Worm (Caenorhabditis elegans) whole organism, L4 larva: ENCODE measurements around the gene C09G9.5.

ENCODE experiments used
- F26F4.8 ChIP-seq: fragments of 200-800 bp; sonication (Bioruptor generic); conservative IDR thresholded peaks from 2 replicates; pipeline ENCODE4 v1.3.6; 2022; ENCODE audit warnings: missing genetic modification characterization, missing compliant biosample characterization
- F37D6.2 ChIP-seq: sonication (generic microtip); optimal IDR thresholded peaks from 2 replicates; lab custom pipeline; 2016; ENCODE audit warnings: mild to moderate bottlenecking, missing genetic modification characterization, missing compliant biosample characterization
- F44E2.7 ChIP-seq: fragments of 200-800 bp; sonication (Bioruptor generic); IDR thresholded peaks from 2 replicates; pipeline ENCODE4 v2.1.2; 2022; ENCODE audit warnings: missing genetic modification characterization, missing compliant biosample characterization
- T20F7.1 ChIP-seq: fragments of 200-800 bp; sonication (Bioruptor generic); optimal IDR thresholded peaks from 2 replicates; lab custom pipeline; 2018; ENCODE audit warnings: mild to moderate bottlenecking, missing genetic modification characterization, missing compliant biosample characterization
- T26A8.4 ChIP-seq: fragments of 200-800 bp; sonication (Bioruptor generic); IDR thresholded peaks from 2 replicates; pipeline ENCODE4 v1.3.6; 2022; ENCODE audit warnings: missing genetic modification characterization, missing compliant biosample characterization
- Y48G9A.11 ChIP-seq: fragments of 200-800 bp; sonication (Bioruptor generic); IDR thresholded peaks from 2 replicates; pipeline ENCODE4 v1.3.6; 2022; ENCODE audit warnings: missing genetic modification reagents, missing genetic modification characterization, missing compliant biosample characterization
- ZK546.5 ChIP-seq, 2 experiments: sonication (generic microtip); optimal IDR thresholded peaks; 2 replicates each; lab custom pipeline; 2017; ENCODE audit warnings: missing biosample characterization in 2 of 2, missing genetic modification characterization in 2 of 2
- aha-1 ChIP-seq: fragments of 150-350 bp; peaks from one replicate; lab custom pipeline; 2014; ENCODE audit warnings: missing biosample characterization, missing genetic modification characterization
- ama-1 ChIP-seq: fragments of 150-350 bp; optimal IDR thresholded peaks from 2 replicates; lab custom pipeline; 2014; ENCODE audit warnings: inconsistent platforms, mixed read lengths
- arid-1 ChIP-seq: fragments of 200-800 bp; sonication (Bioruptor generic); conservative IDR thresholded peaks from 2 replicates; pipeline ENCODE4 v1.3.6; 2022; ENCODE audit warnings: missing genetic modification reagents, missing genetic modification characterization, missing compliant biosample characterization
- ceh-32 ChIP-seq: sonication (generic microtip); optimal IDR thresholded peaks from 2 replicates; lab custom pipeline; 2016; ENCODE audit warnings: mild to moderate bottlenecking, missing genetic modification characterization, missing compliant biosample characterization; ENCODE audit not compliant: poor library complexity
- ceh-62 ChIP-seq: sonication (generic microtip); optimal IDR thresholded peaks from 2 replicates; lab custom pipeline; 2017; ENCODE audit warnings: missing biosample characterization, missing genetic modification characterization
- cey-2 ChIP-seq: sonication (generic microtip); optimal IDR thresholded peaks from 3 replicates; lab custom pipeline; 2017; ENCODE audit warnings: missing genetic modification characterization, mild to moderate bottlenecking, missing compliant biosample characterization, antibody characterized with exemption, borderline replicate concordance; ENCODE audit not compliant: insufficient read depth
- daf-12 ChIP-seq: fragments of 150-350 bp; optimal IDR thresholded peaks from 2 replicates; lab custom pipeline; 2014; ENCODE audit warnings: missing biosample characterization, missing genetic modification reagents, missing genetic modification characterization
- daf-16 ChIP-seq, 3 experiments: sonication (generic microtip); optimal IDR thresholded peaks; 2 replicates each; lab custom pipeline; 2016 to 2017; ENCODE audit warnings: missing genetic modification characterization in 3 of 3, missing genetic modification reagents in 3 of 3, mild to moderate bottlenecking in 2 of 3, missing compliant biosample characterization in 2 of 3, missing biosample characterization in 1 of 3, moderate library complexity in 1 of 3
- dmd-6 ChIP-seq: fragments of 200-800 bp; sonication (Bioruptor generic); IDR thresholded peaks from 2 replicates; pipeline ENCODE4 v1.3.6; 2022; ENCODE audit warnings: missing genetic modification reagents, missing genetic modification characterization, missing compliant biosample characterization
- dpl-1 ChIP-seq: fragments of 150-350 bp; optimal IDR thresholded peaks from 2 replicates; lab custom pipeline; 2014; ENCODE audit warnings: missing biosample characterization, missing genetic modification reagents, missing genetic modification characterization
- duxl-1 ChIP-seq: sonication (generic microtip); optimal IDR thresholded peaks from 2 replicates; lab custom pipeline; 2016; ENCODE audit warnings: mild to moderate bottlenecking, missing genetic modification characterization, moderate library complexity, missing compliant biosample characterization; ENCODE audit not compliant: poor library complexity
- dve-1 ChIP-seq: sonication (generic microtip); optimal IDR thresholded peaks from 2 replicates; lab custom pipeline; 2017; ENCODE audit warnings: antibody characterized with exemption, mild to moderate bottlenecking, missing genetic modification characterization, missing compliant biosample characterization; ENCODE audit not compliant: insufficient read depth
- egl-43 ChIP-seq: fragments of 200-800 bp; sonication (Bioruptor generic); IDR thresholded peaks from 2 replicates; pipeline ENCODE4 v1.3.6; 2022; ENCODE audit warnings: missing genetic modification reagents, missing genetic modification characterization, missing compliant biosample characterization
- fkh-10 ChIP-seq: fragments of 150-350 bp; optimal IDR thresholded peaks from 2 replicates; lab custom pipeline; 2014; ENCODE audit warnings: missing biosample characterization, missing genetic modification reagents, missing genetic modification characterization
- fos-1 ChIP-seq: fragments of 150-350 bp; optimal IDR thresholded peaks from 2 replicates; lab custom pipeline; 2014; ENCODE audit warnings: missing biosample characterization, missing genetic modification characterization
- hif-1 ChIP-seq, 2 experiments: sonication (generic microtip); optimal IDR thresholded peaks; 2 replicates each; lab custom pipeline; 2016 to 2017; ENCODE audit warnings: missing compliant biosample characterization in 2 of 2, missing genetic modification characterization in 2 of 2, missing genetic modification reagents in 2 of 2, missing genotype in 2 of 2, mild to moderate bottlenecking in 1 of 2
- hlh-11 ChIP-seq: fragments of 200-800 bp; sonication (Bioruptor generic); optimal IDR thresholded peaks from 2 replicates; lab custom pipeline; 2018; ENCODE audit warnings: mild to moderate bottlenecking, missing genetic modification characterization, missing compliant biosample characterization
- hmg-1.1 ChIP-seq: fragments of 200-800 bp; sonication (Bioruptor generic); IDR thresholded peaks from 2 replicates; pipeline ENCODE4 v1.3.6; 2022; ENCODE audit warnings: missing genetic modification reagents, missing genetic modification characterization, missing compliant biosample characterization
- jun-1 ChIP-seq: fragments of 150-350 bp; optimal IDR thresholded peaks from 2 replicates; lab custom pipeline; 2014; ENCODE audit warnings: missing biosample characterization, missing genetic modification reagents, missing genetic modification characterization
- lin-15B ChIP-seq: fragments of 150-350 bp; sonication (generic microtip); optimal IDR thresholded peaks from 3 replicates; lab custom pipeline; 2014; ENCODE audit warnings: missing biosample characterization, missing genetic modification characterization
- lin-38 ChIP-seq: fragments of 200-800 bp; sonication (Bioruptor generic); IDR thresholded peaks from 2 replicates; pipeline ENCODE4 v1.3.6; 2022; ENCODE audit warnings: missing genetic modification reagents, missing genetic modification characterization, missing compliant biosample characterization
- lin-39 ChIP-seq: fragments of 150-350 bp; optimal IDR thresholded peaks from 2 replicates; lab custom pipeline; 2014; ENCODE audit warnings: missing biosample characterization, missing genetic modification reagents, missing genetic modification characterization
- madf-9 ChIP-seq: fragments of 200-800 bp; sonication (Bioruptor generic); conservative IDR thresholded peaks from 2 replicates; pipeline ENCODE4 v1.3.6; 2022; ENCODE audit warnings: missing genetic modification reagents, missing genetic modification characterization, missing compliant biosample characterization
- mes-2 ChIP-seq: sonication (generic microtip); optimal IDR thresholded peaks from 2 replicates; lab custom pipeline; 2016; ENCODE audit warnings: missing genotype, mild to moderate bottlenecking, missing genetic modification characterization, missing compliant biosample characterization; ENCODE audit not compliant: poor library complexity, severe bottlenecking
- mxl-3 ChIP-seq: fragments of 200-800 bp; sonication (Bioruptor generic); optimal IDR thresholded peaks from 2 replicates; lab custom pipeline; 2018; ENCODE audit warnings: mild to moderate bottlenecking, missing genetic modification characterization, missing compliant biosample characterization
- nhr-237 ChIP-seq: sonication (generic microtip); optimal IDR thresholded peaks from 2 replicates; lab custom pipeline; 2017; ENCODE audit warnings: missing biosample characterization, missing genetic modification characterization
- nhr-28 ChIP-seq: fragments of 150-350 bp; optimal IDR thresholded peaks from 2 replicates; lab custom pipeline; 2014; ENCODE audit warnings: missing biosample characterization, missing genetic modification characterization
- nhr-41 ChIP-seq: fragments of 200-800 bp; sonication (Bioruptor generic); IDR thresholded peaks from 2 replicates; pipeline ENCODE4 v1.3.6; 2022; ENCODE audit warnings: missing genetic modification reagents, missing genetic modification characterization, missing compliant biosample characterization
- nhr-76 ChIP-seq: fragments of 150-350 bp; optimal IDR thresholded peaks from 2 replicates; lab custom pipeline; 2014; ENCODE audit warnings: missing biosample characterization, missing genetic modification characterization
- pha-4 ChIP-seq, 2 experiments: fragments of 150-350 bp in 1 of 2; fragments of 200-800 bp in 1 of 2; sonication (Bioruptor generic) in 1 of 2; IDR thresholded peaks in 1 of 2; optimal IDR thresholded peaks in 1 of 2; 2 replicates each; pipeline versions ENCODE4 v1.3.6 to Lab custom; 2014 to 2022; ENCODE audit warnings: missing genetic modification characterization in 2 of 2, missing genetic modification reagents in 2 of 2, missing biosample characterization in 1 of 2, missing compliant biosample characterization in 1 of 2
- rbr-2 ChIP-seq: sonication (generic microtip); optimal IDR thresholded peaks from 2 replicates; lab custom pipeline; 2016; ENCODE audit warnings: missing genotype, missing genetic modification characterization, missing compliant biosample characterization
- sdz-12 ChIP-seq: fragments of 200-800 bp; sonication (Bioruptor generic); optimal IDR thresholded peaks from 2 replicates; lab custom pipeline; 2018; ENCODE audit warnings: mild to moderate bottlenecking, missing genetic modification characterization, missing compliant biosample characterization
- set-16 ChIP-seq: fragments of 200-800 bp; sonication (Bioruptor generic); IDR thresholded peaks from 2 replicates; pipeline ENCODE4 v1.3.6; 2022; ENCODE audit warnings: missing genetic modification reagents, missing genetic modification characterization, missing compliant biosample characterization
- skn-1 ChIP-seq: fragments of 150-350 bp; optimal IDR thresholded peaks from 2 replicates; lab custom pipeline; 2014; ENCODE audit warnings: missing biosample characterization, missing genetic modification characterization
- snpc-1.2 ChIP-seq: fragments of 200-800 bp; sonication (Bioruptor generic); IDR thresholded peaks from 2 replicates; pipeline ENCODE4 v1.3.6; 2022; ENCODE audit warnings: missing genetic modification reagents, missing genetic modification characterization, missing compliant biosample characterization
- snpc-4 ChIP-seq: fragments of 150-350 bp; optimal IDR thresholded peaks from 2 replicates; lab custom pipeline; 2014; ENCODE audit warnings: missing biosample characterization, missing genetic modification characterization
- spr-3 ChIP-seq: fragments of 200-800 bp; sonication (Bioruptor generic); optimal IDR thresholded peaks from 2 replicates; lab custom pipeline; 2018; ENCODE audit warnings: mild to moderate bottlenecking, missing genetic modification characterization, missing compliant biosample characterization
- tag-97 ChIP-seq: fragments of 200-800 bp; sonication (Bioruptor generic); IDR thresholded peaks from 2 replicates; pipeline ENCODE4 v1.3.6; 2022; ENCODE audit warnings: missing genetic modification characterization, missing compliant biosample characterization
- tra-1 ChIP-seq: fragments of 200-800 bp; sonication (Bioruptor generic); IDR thresholded peaks from 2 replicates; pipeline ENCODE4 v1.3.6; 2022; ENCODE audit warnings: missing genetic modification reagents, missing genetic modification characterization, missing compliant biosample characterization
- unc-130 ChIP-seq: sonication (generic microtip); optimal IDR thresholded peaks from 2 replicates; lab custom pipeline; 2016; ENCODE audit warnings: missing genetic modification reagents, missing genetic modification characterization, missing compliant biosample characterization
- zfp-3 ChIP-seq: fragments of 200-800 bp; sonication (Bioruptor generic); conservative IDR thresholded peaks from 2 replicates; pipeline ENCODE4 v1.3.6; 2022; ENCODE audit warnings: missing genetic modification reagents, missing genetic modification characterization, missing compliant biosample characterization
- ztf-11 ChIP-seq: fragments of 150-350 bp; optimal IDR thresholded peaks from 2 replicates; lab custom pipeline; 2014; ENCODE audit warnings: missing biosample characterization, missing genetic modification characterization
- ztf-7 ChIP-seq: fragments of 150-350 bp; optimal IDR thresholded peaks from 2 replicates; lab custom pipeline; 2014; ENCODE audit warnings: missing biosample characterization, missing genetic modification characterization

C09G9.5 gene

ce11 chrIV:8927093-8927492 is 40.8 kb downstream of the C09G9.5 start (continued):
- peak; percentile 93 for TF ChIP-seq T20F7.1 (GFP tag; lab: Kevin White, UChicago)
- TF ChIP-seq F44E2.7 (GFP tag; lab: Robert Waterston, UW) = peak; percentile 95
- TF ChIP-seq T26A8.4 (GFP tag; lab: Robert Waterston, UW) = peak; percentile 91
- peak; percentile 88 for TF ChIP-seq snpc-1.2 (GFP tag; lab: Robert Waterston, UW)
- no peak for TF ChIP-seq ceh-62
- peak; percentile 45 to 61 for TF ChIP-seq hif-1 (tag; optimal IDR thresholded peaks at IDR 0.05; lab: Kevin White, UChicago)
- TF ChIP-seq Y48G9A.11 (GFP tag; lab: Robert Waterston, UW) = peak; percentile 84
- peak; percentile 85 to 93 for TF ChIP-seq daf-16 (GFP tag; optimal IDR thresholded peaks at IDR 0.05; lab: Kevin White, UChicago)
- peak; percentile 75 for TF ChIP-seq daf-16 (tag; optimal IDR thresholded peaks at IDR 0.05; lab: Kevin White, UChicago)
- TF ChIP-seq ZK546.5 (tag; optimal IDR thresholded peaks at IDR 0.05; lab: Kevin White, UChicago) = no peak
- TF ChIP-seq skn-1 = no peak
- peak; percentile 59 for TF ChIP-seq F37D6.2 (tag; lab: Kevin White, UChicago)
- TF ChIP-seq lin-38 (GFP tag; lab: Robert Waterston, UW) = peak; percentile 85
- peak; percentile 60 for TF ChIP-seq cey-2 (tag; lab: Kevin White, UChicago)
- TF ChIP-seq madf-9 (GFP tag; lab: Robert Waterston, UW) = peak; percentile 92
- TF ChIP-seq fos-1 (tag; lab: Kevin White, UChicago) = no peak
- TF ChIP-seq pha-4 (GFP tag; IDR thresholded peaks at IDR 0.05; lab: Robert Waterston, UW) = peak; percentile 96
- TF ChIP-seq pha-4 (tag; optimal IDR thresholded peaks at IDR 0.05; lab: Kevin White, UChicago) = no peak
- peak; percentile 26 for TF ChIP-seq nhr-28 (tag; lab: Kevin White, UChicago)
- TF ChIP-seq jun-1 = peak; percentile 41
- TF ChIP-seq hmg-1.1 (GFP tag; lab: Robert Waterston, UW) = peak; percentile 84
- TF ChIP-seq lin-15B (tag; lab: Kevin White, UChicago) = no peak
- TF ChIP-seq nhr-41 = peak; percentile 87
- no peak for TF ChIP-seq lin-39
- TF ChIP-seq nhr-76 (tag; lab: Kevin White, UChicago) = no peak
- TF ChIP-seq zfp-3 (GFP tag; lab: Robert Waterston, UW) = peak; percentile 89
- no peak for TF ChIP-seq ztf-11
- TF ChIP-seq dmd-6 (GFP tag; lab: Robert Waterston, UW) = peak; percentile 69
- TF ChIP-seq aha-1 (tag; lab: Kevin White, UChicago) = peak; percentile 93
- peak; percentile 92 for TF ChIP-seq arid-1 (GFP tag; lab: Robert Waterston, UW)
- peak; percentile 82 for TF ChIP-seq rbr-2 (tag; lab: Kevin White, UChicago)
- no peak for TF ChIP-seq tag-97
- peak; percentile 88 for TF ChIP-seq sdz-12
- no peak for TF ChIP-seq fkh-10 (GFP tag; lab: Kevin White, UChicago)
- peak; percentile 88 for TF ChIP-seq mxl-3 (GFP tag; lab: Kevin White, UChicago)
- TF ChIP-seq nhr-237 = no peak
- no peak for TF ChIP-seq ceh-32 (tag; lab: Kevin White, UChicago)
- TF ChIP-seq tra-1 (GFP tag; lab: Robert Waterston, UW) = peak; percentile 80
- TF ChIP-seq mes-2 (tag; lab: Kevin White, UChicago) = peak; percentile 89
- TF ChIP-seq daf-12 (tag; lab: Kevin White, UChicago) = no peak
- peak; percentile 82 for TF ChIP-seq duxl-1 (tag; lab: Kevin White, UChicago)
- TF ChIP-seq ama-1 (lab: Kevin White, UChicago) = peak; percentile 41
- TF ChIP-seq dve-1 (tag; lab: Kevin White, UChicago) = peak; percentile 90
- TF ChIP-seq egl-43 (GFP tag; lab: Robert Waterston, UW) = peak; percentile 97
- TF ChIP-seq set-16 = peak; percentile 80; the same call in 1 of the 2 replicates
- TF ChIP-seq dpl-1 (GFP tag; lab: Kevin White, UChicago) = peak; percentile 40
- peak; percentile 83 for TF ChIP-seq spr-3
- TF ChIP-seq ztf-7 = peak; percentile 89
- no peak for TF ChIP-seq snpc-4 (tag; lab: Kevin White, UChicago)
- TF ChIP-seq F26F4.8 (GFP tag; lab: Robert Waterston, UW) = peak; percentile 96
- TF ChIP-seq unc-130 (GFP tag; lab: Kevin White, UChicago) = peak; percentile 87
- peak; percentile 85 for TF ChIP-seq hlh-11 (tag; lab: Kevin White, UChicago)
